Fruit fly (Drosophila melanogaster) ovary, adult (tissue): ENCODE measurements around the gene Usp32.
A peak's percentile ranks its signal among the peaks of the same experiment; 100 is the strongest.

Experiments
- CG17801 ChIP-seq: fragments of 200-800 bp; optimal IDR thresholded peaks from 2 replicates; lab custom pipeline; 2019; ENCODE audit warnings: missing biosample characterization, mild to moderate bottlenecking, missing genetic modification characterization, moderate library complexity; ENCODE audit not compliant: partially characterized antibody

Gene Usp32

dm6 chr3L:19870843-19871666, at the start of gene Usp32, which contains the start of gene Rab8:
Gene Usp32, plus strand, starts transcription at chr3L:19871139.
Gene Rab8, minus strand, starts transcription at chr3L:19871078.
- TF ChIP-seq CG17801 (GFP tag; lab: Kevin White, UChicago): peak; percentile 76

DNA sequence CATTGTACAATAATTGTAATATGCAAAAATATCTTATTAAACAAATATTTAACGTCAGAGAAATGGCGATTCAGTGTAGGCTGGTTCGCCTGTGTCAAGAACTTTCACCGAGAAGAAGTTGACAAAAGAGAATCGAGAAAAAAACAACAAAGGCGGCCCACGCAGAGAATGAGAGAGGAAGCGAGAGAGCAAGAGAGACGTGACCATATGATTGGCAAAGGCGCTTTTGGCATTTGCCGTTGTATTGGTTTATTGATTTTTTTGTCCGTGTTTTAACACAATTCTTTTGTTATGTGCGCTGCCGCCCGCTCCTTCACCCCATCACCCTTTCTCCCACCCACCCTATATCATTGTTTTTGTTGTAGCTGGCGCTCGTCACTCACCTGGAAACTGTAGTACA, 37.7 kb upstream of the Usp32 start:
- no peak for TF ChIP-seq CG17801 (GFP tag; lab: Kevin White, UChicago)

DNA sequence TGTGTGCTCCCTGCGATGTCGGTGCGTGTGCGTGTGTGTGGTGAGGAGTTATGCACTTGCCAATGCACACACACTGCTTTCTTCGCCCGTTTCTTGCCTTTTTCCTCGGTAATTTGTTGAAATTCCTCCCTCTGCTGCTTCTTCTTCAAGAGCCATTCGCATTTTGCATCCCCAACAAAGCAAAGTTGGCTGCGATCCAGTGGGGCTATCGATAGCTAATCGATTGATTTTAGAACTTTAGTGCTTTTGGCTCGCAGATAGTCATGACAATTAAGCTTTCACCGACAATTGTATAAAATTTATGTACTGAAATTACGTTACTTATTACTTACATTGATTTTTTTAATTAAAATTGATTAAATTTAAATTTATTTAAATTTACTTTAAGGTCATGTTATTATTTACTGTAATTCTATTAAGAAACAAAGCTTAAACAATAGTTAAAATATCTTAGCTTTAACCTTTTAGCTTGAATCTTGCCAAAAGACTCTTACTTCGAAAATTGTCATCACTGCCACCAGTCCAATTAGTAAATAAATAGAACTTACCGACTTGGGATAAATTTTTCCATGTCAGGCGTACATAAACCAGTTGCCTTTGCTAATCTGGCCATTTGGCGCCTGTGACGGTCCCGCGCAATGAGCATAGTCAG, 36.7 kb upstream of the Usp32 start, which contains the start of the genes trc and CG32221:
trc (minus strand) TSS at position 162 of the 652 bp plus-strand sequence.
CG32221 (plus strand) TSS at position 528 of the 652 bp plus-strand sequence.
- peak; percentile 53 for TF ChIP-seq CG17801 (GFP tag; lab: Kevin White, UChicago)

DNA sequence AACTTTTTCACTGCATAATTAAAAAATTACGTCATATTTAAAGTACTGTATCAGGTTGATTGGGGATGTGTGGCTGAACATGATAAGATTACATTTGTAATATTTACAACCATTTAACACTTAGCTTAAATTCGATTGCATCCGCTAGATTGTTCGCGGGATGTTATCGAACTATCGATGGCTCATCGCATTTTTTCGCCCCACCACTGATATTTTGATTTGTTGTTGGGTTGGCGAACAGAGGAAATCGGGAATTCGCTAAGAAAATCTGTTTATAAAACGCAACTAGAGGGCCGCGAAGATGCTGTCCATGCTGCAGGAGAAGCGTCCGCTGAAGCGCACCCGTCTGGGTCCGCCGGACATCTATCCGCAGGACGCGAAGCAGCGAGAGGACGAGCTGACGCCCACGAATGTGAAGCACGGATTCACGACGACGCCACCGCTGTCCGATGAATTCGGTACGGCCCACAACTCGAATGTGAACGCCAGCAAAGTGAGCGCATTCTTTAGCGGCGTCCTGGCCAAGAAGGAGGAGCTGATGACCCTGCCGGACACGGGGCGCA, 34.5 kb upstream of the Usp32 start, which contains the start of gene kto:
kto (plus strand) TSS at position 240 of the 563 bp plus-strand sequence.
- TF ChIP-seq CG17801 (GFP tag; lab: Kevin White, UChicago): peak; percentile 7

- TF ChIP-seq CG17801 (GFP tag; lab: Kevin White, UChicago): no peak
These were observed 26.4 kb upstream of the Usp32 start for dm6 chr3L:19844507-19844906.

DNA sequence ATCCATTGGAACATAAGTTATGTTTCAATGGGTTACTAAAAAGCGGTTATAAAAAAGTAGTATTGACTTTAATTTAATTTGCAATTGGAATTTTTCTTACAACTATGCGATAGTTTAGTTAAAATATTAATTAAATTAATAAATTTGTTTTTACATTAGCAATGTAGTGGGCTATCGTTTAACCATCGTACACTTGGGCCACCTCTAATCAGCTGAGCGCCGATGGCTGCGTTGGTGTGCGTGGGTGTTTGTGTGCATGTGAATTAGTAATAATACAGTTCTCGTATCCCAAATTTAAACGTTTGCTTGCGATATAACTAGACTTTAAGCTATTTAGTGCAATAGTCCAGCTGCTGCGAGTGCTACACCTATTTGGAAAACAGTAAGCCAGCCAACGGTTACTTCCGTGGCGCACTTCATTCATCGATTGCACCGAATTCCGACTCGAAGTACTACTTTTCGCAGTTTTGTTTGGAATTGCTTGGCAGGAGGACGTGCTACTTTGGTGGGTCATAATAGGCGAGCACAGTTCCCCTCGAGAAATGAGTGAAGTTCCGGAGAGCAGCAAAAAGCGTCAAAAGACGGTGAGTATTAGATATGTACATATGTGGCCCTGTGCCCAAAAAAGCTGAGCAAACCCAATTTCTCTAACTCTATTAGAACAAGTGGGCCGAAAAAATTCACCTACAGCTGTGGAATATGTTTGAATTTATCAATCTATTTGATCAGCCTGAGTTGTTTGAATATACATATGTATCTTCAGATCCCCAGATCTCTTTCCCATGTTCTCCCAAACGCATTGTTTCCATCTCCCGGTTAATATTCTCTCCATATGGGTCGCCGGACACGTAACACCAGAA, 25.7 kb upstream of the Usp32 start, which contains the start of gene Papss:
Papss (plus strand) TSS at position 247 of the 860 bp plus-strand sequence.
- peak; percentile 41 for TF ChIP-seq CG17801 (GFP tag; lab: Kevin White, UChicago)

dm6 chr3L:19845907-19846301, 25.0 kb upstream of the Usp32 start:
- TF ChIP-seq CG17801 (GFP tag; lab: Kevin White, UChicago): no peak

dm6 chr3L:19846960-19847359, 24.0 kb upstream of the Usp32 start:
- TF ChIP-seq CG17801 (GFP tag; lab: Kevin White, UChicago): no peak

- TF ChIP-seq CG17801 (GFP tag; lab: Kevin White, UChicago): no peak
These were observed 22.9 kb upstream of the Usp32 start for dm6 chr3L:19848080-19848479.

DNA sequence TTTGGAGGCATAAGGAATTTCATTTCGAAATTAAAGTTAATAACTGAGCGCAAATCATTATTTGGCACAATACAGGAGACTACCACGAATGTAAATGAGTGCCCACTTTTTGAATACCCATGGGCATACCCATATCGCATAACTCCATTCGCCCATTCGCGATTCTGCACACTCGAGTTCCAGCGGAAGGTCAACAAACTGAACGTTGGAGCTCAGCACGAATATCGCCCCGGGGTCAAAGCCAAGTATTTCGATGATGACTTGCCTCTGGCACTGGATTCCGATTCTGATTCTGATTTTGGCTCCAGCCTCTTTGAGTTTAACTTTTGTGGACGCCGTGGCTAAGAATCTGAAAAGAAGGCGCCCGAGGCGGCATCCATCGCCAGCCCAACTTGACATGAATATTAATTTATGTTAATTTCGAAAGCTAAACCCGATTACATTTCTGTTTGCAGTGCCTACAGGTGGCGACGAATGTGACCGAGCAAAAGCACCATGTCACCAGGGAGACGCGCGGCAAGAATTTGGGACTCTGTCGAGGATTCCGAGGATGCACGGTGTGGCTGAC, 12.9 kb upstream of the Usp32 start:
- no peak for TF ChIP-seq CG17801 (GFP tag; lab: Kevin White, UChicago)

- TF ChIP-seq CG17801 (GFP tag; lab: Kevin White, UChicago): peak; percentile 74
These were observed 9.7 kb upstream of the Usp32 start for dm6 chr3L:19861215-19861614.

DNA sequence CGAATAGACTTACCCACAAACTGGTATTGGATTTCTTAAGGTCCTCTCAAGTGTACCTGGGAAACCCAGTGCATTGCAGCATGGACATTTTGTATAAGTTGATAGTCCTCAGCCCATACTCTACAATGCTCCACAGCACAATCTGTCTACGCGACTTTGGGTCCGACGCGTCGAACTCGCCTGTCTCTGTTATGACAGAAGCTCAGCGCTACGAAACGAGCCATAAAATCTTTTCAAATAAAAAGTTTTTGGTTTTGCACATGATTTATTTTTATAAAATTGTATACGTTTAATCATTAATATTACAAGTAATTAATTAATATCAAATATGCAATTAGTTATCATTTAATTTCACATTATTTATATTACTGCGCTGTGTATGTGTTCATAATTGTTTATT, 3.7 kb upstream of the Usp32 start:
- no peak for TF ChIP-seq CG17801 (GFP tag; lab: Kevin White, UChicago)

DNA sequence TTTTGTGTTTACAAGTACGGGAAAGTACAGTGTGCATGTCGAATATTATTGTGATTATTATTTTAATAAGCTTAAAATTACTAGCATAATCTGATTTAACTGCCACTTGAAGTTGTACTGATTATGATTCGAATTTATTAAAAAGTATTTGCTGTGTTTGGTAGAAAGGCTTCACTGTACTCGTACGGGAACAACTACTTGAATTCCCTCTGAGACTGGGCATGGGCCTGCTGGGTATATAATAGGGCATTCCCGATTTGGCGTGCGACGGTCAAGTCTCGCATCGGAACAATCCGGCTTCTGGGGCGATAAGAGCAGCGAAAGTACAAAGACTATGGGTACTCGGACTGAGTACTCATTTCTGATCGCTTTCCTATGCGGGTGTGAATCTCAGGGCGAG, 1.2 kb upstream of the Usp32 start:
- peak; percentile 28 for TF ChIP-seq CG17801 (GFP tag; lab: Kevin White, UChicago)

- TF ChIP-seq CG17801 (GFP tag; lab: Kevin White, UChicago): no peak
These were observed 660 bp downstream of the Usp32 start for dm6 chr3L:19871667-19871931.
